ENCODE assay signal across 5 fruit fly cellular contexts in genomic region chrX:15079163-15079809, dm6.
TF ChIP-seq lines count a peak whose summit lies in the region.

No protein-coding gene starts in this region.

- no peak for TF ChIP-seq CTCF in whole organism, embryonic (GFP tag; optimal IDR thresholded peaks at IDR 0.05; lab: Kevin White, UChicago)

TF ChIP-seq in whole organism, adult, 20 proteins besides CTCF, POLR2A, EP300 and RAD21:
- TF ChIP-seq pad (GFP tag; optimal IDR thresholded peaks at IDR 0.05; lab: Kevin White, UChicago) (no peak), kay (GFP tag; lab: Kevin White, UChicago; ENCODE audit: borderline replicate concordance) (peak; percentile 95), CG12768 (GFP tag; optimal IDR thresholded peaks at IDR 0.05; lab: Kevin White, UChicago) (peak; percentile 61), cic (GFP tag; optimal IDR thresholded peaks at IDR 0.05; lab: Kevin White, UChicago) (peak; percentile 84), toe (GFP tag; optimal IDR thresholded peaks at IDR 0.05; lab: Kevin White, UChicago) (peak; percentile 14)

TF ChIP-seq in whole organism, embryonic, 481 proteins besides CTCF, POLR2A, EP300 and RAD21 (continues in another document):
- TF ChIP-seq cwo (GFP tag; optimal IDR thresholded peaks at IDR 0.05; lab: Kevin White, UChicago) (peak; percentile 2), CG10543 (GFP tag; optimal IDR thresholded peaks at IDR 0.05; lab: Kevin White, UChicago) (peak; percentile 19), D19B (GFP tag; optimal IDR thresholded peaks at IDR 0.05; lab: Kevin White, UChicago) (peak; percentile 8), so (GFP tag; IDR thresholded peaks at IDR 0.05; lab: Robert Waterston, UW) (0 out of 3 replicates have a peak, but pooled peaks have one; percentile 21), repo (GFP tag; optimal IDR thresholded peaks at IDR 0.05; lab: Kevin White, UChicago) (no peak), CG6683 (GFP tag; optimal IDR thresholded peaks at IDR 0.05; lab: Kevin White, UChicago) (no peak), chinmo (GFP tag; IDR thresholded peaks at IDR 0.05; lab: Robert Waterston, UW; ENCODE audit: partially characterized antibody) (0 out of 4 replicates have a peak, but pooled peaks have one; percentile 44), Pdp1 (GFP tag; optimal IDR thresholded peaks at IDR 0.05; lab: Kevin White, UChicago) (peak in 1 of 2 experiments; percentile 65), gsb (GFP tag; IDR thresholded peaks at IDR 0.05; lab: Robert Waterston, UW) (no peak), mld (GFP tag; IDR thresholded peaks at IDR 0.05; lab: Robert Waterston, UW; ENCODE audit: partially characterized antibody) (no peak), CG17568 (GFP tag; optimal IDR thresholded peaks at IDR 0.05; lab: Kevin White, UChicago) (no peak), Drgx (GFP tag; IDR thresholded peaks at IDR 0.05; lab: Robert Waterston, UW) (0 out of 2 replicates have a peak, but pooled peaks have one; percentile 28), sug (tag; optimal IDR thresholded peaks at IDR 0.05; lab: Kevin White, UChicago) (peak; percentile 25), CG34376 (GFP tag; optimal IDR thresholded peaks at IDR 0.05; lab: Kevin White, UChicago) (peak; percentile 60), sd (tag; optimal IDR thresholded peaks at IDR 0.05; lab: Kevin White, UChicago) (peak; percentile 22), ab (GFP tag; optimal IDR thresholded peaks at IDR 0.05; lab: Kevin White, UChicago) (no peak), bsh (GFP tag; optimal IDR thresholded peaks at IDR 0.05; lab: Kevin White, UChicago) (peak in 1 of 2 experiments; percentile 18), nom (GFP tag; optimal IDR thresholded peaks at IDR 0.05; lab: Kevin White, UChicago) (peak; percentile 93), sens (GFP tag; lab: Kevin White, UChicago) (peak; percentile 23), eve (GFP tag; optimal IDR thresholded peaks at IDR 0.05; lab: Kevin White, UChicago) (peak in 1 of 2 experiments; percentile 25)

TF ChIP-seq in whole organism, prepupa, 60 proteins besides CTCF, POLR2A, EP300 and RAD21 (continues in another document):
- TF ChIP-seq spab (GFP tag; optimal IDR thresholded peaks at IDR 0.05; lab: Kevin White, UChicago) (peak; percentile 32), dac (GFP tag; optimal IDR thresholded peaks at IDR 0.05; lab: Kevin White, UChicago) (no peak), esn (GFP tag; optimal IDR thresholded peaks at IDR 0.05; lab: Kevin White, UChicago) (no peak), CG15336 (GFP tag; IDR thresholded peaks at IDR 0.05; lab: Robert Waterston, UW) (no peak), fd59A (GFP tag; optimal IDR thresholded peaks at IDR 0.05; lab: Kevin White, UChicago) (no peak), salr (GFP tag; optimal IDR thresholded peaks at IDR 0.05; lab: Kevin White, UChicago) (no peak), eg (GFP tag; IDR thresholded peaks at IDR 0.05; lab: Robert Waterston, UW) (no peak), Eip78C (GFP tag; lab: Kevin White, UChicago) (peak; percentile 54), cyc (GFP tag; optimal IDR thresholded peaks at IDR 0.05; lab: Kevin White, UChicago) (no peak), CG11902 (GFP tag; optimal IDR thresholded peaks at IDR 0.05; lab: Kevin White, UChicago) (no peak), CG11294 (GFP tag; IDR thresholded peaks at IDR 0.05; lab: Robert Waterston, UW) (no peak), CG1621 (tag; optimal IDR thresholded peaks at IDR 0.05; lab: Kevin White, UChicago) (no peak), acj6 (GFP tag; optimal IDR thresholded peaks at IDR 0.05; lab: Kevin White, UChicago) (no peak), Sox14 (GFP tag; optimal IDR thresholded peaks at IDR 0.05; lab: Kevin White, UChicago) (no peak), achi (GFP tag; optimal IDR thresholded peaks at IDR 0.05; lab: Kevin White, UChicago) (no peak), Sox15 (GFP tag; optimal IDR thresholded peaks at IDR 0.05; lab: Kevin White, UChicago) (no peak), CG8119 (GFP tag; IDR thresholded peaks at IDR 0.05; lab: Robert Waterston, UW) (peak; percentile 37; the same call in 1 of the 3 replicates), CG6792 (GFP tag; optimal IDR thresholded peaks at IDR 0.05; lab: Kevin White, UChicago) (no peak), CG16779 (tag; optimal IDR thresholded peaks at IDR 0.05; lab: Kevin White, UChicago) (peak; percentile 41), OdsH (GFP tag; optimal IDR thresholded peaks at IDR 0.05; lab: Kevin White, UChicago) (no peak), Blimp-1 (GFP tag; optimal IDR thresholded peaks at IDR 0.05; lab: Kevin White, UChicago) (no peak), CG11762 (GFP tag; optimal IDR thresholded peaks at IDR 0.05; lab: Kevin White, UChicago; ENCODE audit: insufficient read depth) (no peak), CG10631 (GFP tag; optimal IDR thresholded peaks at IDR 0.05; lab: Kevin White, UChicago) (no peak), Eip93F (GFP tag; optimal IDR thresholded peaks at IDR 0.05; lab: Kevin White, UChicago) (peak; percentile 62)

TF ChIP-seq in whole organism, pupa, 21 proteins besides CTCF, POLR2A, EP300 and RAD21:
- TF ChIP-seq D1 (tag; optimal IDR thresholded peaks at IDR 0.05; lab: Kevin White, UChicago) (no peak), CG13204 (GFP tag; optimal IDR thresholded peaks at IDR 0.05; lab: Kevin White, UChicago) (peak; percentile 51), CG12605 (GFP tag; IDR thresholded peaks at IDR 0.05; lab: Robert Waterston, UW) (no peak), CG14655 (GFP tag; optimal IDR thresholded peaks at IDR 0.05; lab: Kevin White, UChicago) (peak; percentile 48), Ets98B (GFP tag; IDR thresholded peaks at IDR 0.05; lab: Robert Waterston, UW) (0 out of 2 replicates have a peak, but pooled peaks have one; percentile 9), Snoo (tag; optimal IDR thresholded peaks at IDR 0.05; lab: Kevin White, UChicago) (peak; percentile 31), Pif1B (GFP tag; optimal IDR thresholded peaks at IDR 0.05; lab: Kevin White, UChicago) (peak; percentile 40), Pif1A (GFP tag; optimal IDR thresholded peaks at IDR 0.05; lab: Kevin White, UChicago) (peak; percentile 18), CG15710 (tag; optimal IDR thresholded peaks at IDR 0.05; lab: Kevin White, UChicago) (no peak), gl (tag; optimal IDR thresholded peaks at IDR 0.05; lab: Kevin White, UChicago) (peak; percentile 57)

TF ChIP-seq in whole organism, wandering third instar larva, 38 proteins besides CTCF, POLR2A, EP300 and RAD21:
- TF ChIP-seq Hnf4 (GFP tag; optimal IDR thresholded peaks at IDR 0.05; lab: Kevin White, UChicago): peak; percentile 48
- TF ChIP-seq Sp1 (GFP tag; optimal IDR thresholded peaks at IDR 0.05; lab: Kevin White, UChicago): peak; percentile 6
- no peak for TF ChIP-seq Rel (GFP tag; optimal IDR thresholded peaks at IDR 0.05; lab: Kevin White, UChicago)
- TF ChIP-seq Rel (tag; optimal IDR thresholded peaks at IDR 0.05; lab: Kevin White, UChicago): peak; percentile 49
- TF ChIP-seq Vsx2 (GFP tag; optimal IDR thresholded peaks at IDR 0.05; lab: Kevin White, UChicago; ENCODE audit: partially characterized antibody): no peak
